Worm (Caenorhabditis elegans) whole organism, L3 larva: ENCODE results near the gene ppk-3.
A peak's percentile ranks its signal among the peaks of the same experiment; 100 is the strongest.

Experiments
- R02D3.7 ChIP-seq: fragments of 150-350 bp; optimal IDR thresholded peaks from 2 replicates; lab custom pipeline; 2014; ENCODE audit warnings: missing biosample characterization, missing genetic modification characterization
- ZK546.5 ChIP-seq: sonication (generic microtip); optimal IDR thresholded peaks from 2 replicates; lab custom pipeline; 2017; ENCODE audit warnings: missing biosample characterization, missing genetic modification characterization
- aly-2 ChIP-seq: fragments of 150-350 bp; optimal IDR thresholded peaks from 2 replicates; lab custom pipeline; 2014; ENCODE audit warnings: missing biosample characterization, missing genetic modification characterization
- ama-1 ChIP-seq: fragments of 150-350 bp; optimal IDR thresholded peaks from 2 replicates; lab custom pipeline; 2018
- ceh-16 ChIP-seq: sonication (generic microtip); optimal IDR thresholded peaks from 2 replicates; lab custom pipeline; 2017; ENCODE audit warnings: missing biosample characterization, missing genetic modification characterization
- ceh-28 ChIP-seq: fragments of 150-350 bp; optimal IDR thresholded peaks from 2 replicates; lab custom pipeline; 2014; ENCODE audit warnings: missing biosample characterization, missing genetic modification reagents, missing genetic modification characterization
- ceh-82 ChIP-seq: fragments of 150-350 bp; optimal IDR thresholded peaks from 2 replicates; lab custom pipeline; 2014; ENCODE audit warnings: missing biosample characterization, missing genetic modification characterization
- ceh-9 ChIP-seq: sonication (generic microtip); optimal IDR thresholded peaks from 2 replicates; lab custom pipeline; 2018; ENCODE audit warnings: missing biosample characterization, missing genetic modification characterization
- daf-12 ChIP-seq: fragments of 150-350 bp; optimal IDR thresholded peaks from 2 replicates; lab custom pipeline; 2014; ENCODE audit warnings: missing biosample characterization, missing genetic modification reagents, missing genetic modification characterization
- egl-27 ChIP-seq: sonication (generic microtip); optimal IDR thresholded peaks from 4 replicates; lab custom pipeline; 2017; ENCODE audit warnings: missing biosample characterization, missing genetic modification reagents, missing genetic modification characterization
- egl-5 ChIP-seq: fragments of 150-350 bp; optimal IDR thresholded peaks from 2 replicates; lab custom pipeline; 2017; ENCODE audit warnings: missing biosample characterization, missing genetic modification reagents, missing genetic modification characterization, inconsistent platforms
- elt-1 ChIP-seq: fragments of 150-350 bp; optimal IDR thresholded peaks from 2 replicates; lab custom pipeline; 2014; ENCODE audit warnings: missing biosample characterization, missing genetic modification characterization
- elt-2 ChIP-seq: sonication (generic microtip); optimal IDR thresholded peaks from 2 replicates; lab custom pipeline; 2016; ENCODE audit warnings: missing genetic modification reagents, mild to moderate bottlenecking, missing genetic modification characterization, missing compliant biosample characterization
- elt-3 ChIP-seq, 3 experiments: fragments of 150-350 bp in 1 of 3; sonication (generic microtip) in 2 of 3; optimal IDR thresholded peaks; 2 replicates in 2 of 3; 4 replicates in 1 of 3; lab custom pipeline; 2014 to 2017; ENCODE audit warnings: missing biosample characterization in 3 of 3, missing genetic modification characterization in 3 of 3
- eor-1 ChIP-seq, 2 experiments: fragments of 150-350 bp; optimal IDR thresholded peaks; 2 replicates each; lab custom pipeline; 2014 to 2018; ENCODE audit warnings: missing biosample characterization in 2 of 2, missing genetic modification characterization in 2 of 2
- fkh-10 ChIP-seq: sonication (generic microtip); optimal IDR thresholded peaks from 2 replicates; lab custom pipeline; 2017; ENCODE audit warnings: missing biosample characterization, missing genetic modification reagents, missing genetic modification characterization
- fkh-2 ChIP-seq: fragments of 150-350 bp; optimal IDR thresholded peaks from 2 replicates; lab custom pipeline; 2014; ENCODE audit warnings: missing biosample characterization, missing genetic modification reagents, missing genetic modification characterization
- fos-1 ChIP-seq: fragments of 150-350 bp; optimal IDR thresholded peaks from 2 replicates; lab custom pipeline; 2014; ENCODE audit warnings: missing biosample characterization, missing genetic modification characterization
- hmg-11 ChIP-seq: sonication (generic microtip); optimal IDR thresholded peaks from 2 replicates; lab custom pipeline; 2016; ENCODE audit warnings: missing genetic modification characterization, missing compliant biosample characterization
- jun-1 ChIP-seq: fragments of 150-350 bp; optimal IDR thresholded peaks from 2 replicates; lab custom pipeline; 2014; ENCODE audit warnings: missing biosample characterization, missing genetic modification reagents, missing genetic modification characterization
- lin-15B ChIP-seq: fragments of 150-350 bp; optimal IDR thresholded peaks from 2 replicates; lab custom pipeline; 2014; ENCODE audit warnings: missing biosample characterization, missing genetic modification characterization
- lin-39 ChIP-seq: fragments of 150-350 bp; optimal IDR thresholded peaks from 2 replicates; lab custom pipeline; 2018; ENCODE audit warnings: missing biosample characterization, missing genetic modification reagents, missing genetic modification characterization
- lsy-12 ChIP-seq: sonication (generic microtip); optimal IDR thresholded peaks from 2 replicates; lab custom pipeline; 2016; ENCODE audit warnings: mild to moderate bottlenecking, missing genetic modification characterization, missing compliant biosample characterization
- mdl-1 ChIP-seq: fragments of 150-350 bp; optimal IDR thresholded peaks from 2 replicates; lab custom pipeline; 2014; ENCODE audit warnings: missing biosample characterization, missing genetic modification characterization
- mml-1 ChIP-seq: fragments of 150-350 bp; sonication (generic microtip); optimal IDR thresholded peaks from 3 replicates; lab custom pipeline; 2014; ENCODE audit warnings: missing biosample characterization, missing genetic modification characterization
- nfya-1 ChIP-seq: sonication (generic microtip); optimal IDR thresholded peaks from 2 replicates; lab custom pipeline; 2017; ENCODE audit warnings: missing genetic modification characterization, mild to moderate bottlenecking, missing compliant biosample characterization, antibody characterized with exemption, moderate library complexity; ENCODE audit not compliant: insufficient read depth
- nhr-11 ChIP-seq: fragments of 150-350 bp; optimal IDR thresholded peaks from 2 replicates; lab custom pipeline; 2014; ENCODE audit warnings: missing biosample characterization, missing genetic modification characterization
- nhr-23 ChIP-seq: fragments of 150-350 bp; optimal IDR thresholded peaks from 2 replicates; lab custom pipeline; 2014; ENCODE audit warnings: missing biosample characterization, missing genetic modification reagents, missing genetic modification characterization
- nhr-25 ChIP-seq: sonication (generic microtip); optimal IDR thresholded peaks from 2 replicates; lab custom pipeline; 2017; ENCODE audit warnings: missing biosample characterization, missing genetic modification characterization
- nhr-43 ChIP-seq: sonication (generic microtip); optimal IDR thresholded peaks from 2 replicates; lab custom pipeline; 2016; ENCODE audit warnings: mild to moderate bottlenecking, missing genetic modification characterization, missing compliant biosample characterization; ENCODE audit not compliant: poor library complexity, severe bottlenecking
- nhr-76 ChIP-seq: fragments of 150-350 bp; sonication (generic microtip); optimal IDR thresholded peaks from 5 replicates; lab custom pipeline; 2014; ENCODE audit warnings: missing biosample characterization, missing genetic modification characterization
- nhr-77 ChIP-seq: fragments of 150-350 bp; optimal IDR thresholded peaks from 2 replicates; lab custom pipeline; 2014; ENCODE audit warnings: missing biosample characterization, missing genetic modification characterization
- pha-4 ChIP-seq: fragments of 150-350 bp; optimal IDR thresholded peaks from 2 replicates; lab custom pipeline; 2014; ENCODE audit warnings: missing biosample characterization, missing genetic modification reagents, missing genetic modification characterization
- pqm-1 ChIP-seq: fragments of 150-350 bp; optimal IDR thresholded peaks from 2 replicates; lab custom pipeline; 2017; ENCODE audit warnings: missing biosample characterization, missing genetic modification characterization, inconsistent platforms
- sea-2 ChIP-seq: fragments of 150-350 bp; sonication (generic microtip); optimal IDR thresholded peaks from 4 replicates; lab custom pipeline; 2014; ENCODE audit warnings: missing biosample characterization, missing genetic modification reagents, missing genetic modification characterization
- skn-1 ChIP-seq: fragments of 150-350 bp; optimal IDR thresholded peaks from 2 replicates; lab custom pipeline; 2014; ENCODE audit warnings: missing biosample characterization, missing genetic modification characterization
- snpc-4 ChIP-seq: fragments of 150-350 bp; optimal IDR thresholded peaks from 2 replicates; lab custom pipeline; 2014; ENCODE audit warnings: missing biosample characterization, missing genetic modification characterization
- tbx-2 ChIP-seq: sonication (generic microtip); optimal IDR thresholded peaks from 2 replicates; lab custom pipeline; 2016; ENCODE audit warnings: mild to moderate bottlenecking, missing genetic modification characterization, missing compliant biosample characterization
- unc-62 ChIP-seq: fragments of 150-350 bp; sonication (generic microtip); optimal IDR thresholded peaks from 4 replicates; lab custom pipeline; 2014; ENCODE audit warnings: missing biosample characterization, missing genetic modification reagents, missing genetic modification characterization
- zag-1 ChIP-seq: fragments of 150-350 bp; optimal IDR thresholded peaks from 2 replicates; lab custom pipeline; 2014; ENCODE audit warnings: missing biosample characterization, missing genetic modification characterization
- ztf-11 ChIP-seq: fragments of 150-350 bp; optimal IDR thresholded peaks from 2 replicates; lab custom pipeline; 2014; ENCODE audit warnings: missing biosample characterization, missing genetic modification characterization

ppk-3 gene

ce11 chrX:12975595-12976089 is at the start of gene ppk-3:
Gene ppk-3 (minus strand): TSS chrX:12975645.
- no peak for TF ChIP-seq nhr-76 (tag; lab: Kevin White, UChicago)
- peak; percentile 86 for TF ChIP-seq nhr-43 (tag; lab: Kevin White, UChicago)
- peak; percentile 94 for TF ChIP-seq nhr-25 (tag; lab: Kevin White, UChicago)
- peak; percentile 20 for TF ChIP-seq elt-2 (tag; lab: Kevin White, UChicago)
- peak; percentile 55 for TF ChIP-seq ceh-28 (tag; lab: Kevin White, UChicago)
- peak; percentile 61 for TF ChIP-seq jun-1 (tag; lab: Kevin White, UChicago)
- no peak for TF ChIP-seq sea-2 (GFP tag; lab: Kevin White, UChicago)
- TF ChIP-seq lsy-12 = peak; percentile 6
- TF ChIP-seq elt-3 (tag; optimal IDR thresholded peaks at IDR 0.05; lab: Kevin White, UChicago) = peak in 1 of 3 experiments; percentile 24
- TF ChIP-seq fkh-10 (GFP tag; lab: Kevin White, UChicago) = no peak
- no peak for TF ChIP-seq nfya-1 (tag; lab: Kevin White, UChicago)
- no peak for TF ChIP-seq skn-1
- TF ChIP-seq ceh-9 (tag; lab: Kevin White, UChicago) = no peak
- peak; percentile 96 for TF ChIP-seq nhr-23 (tag; lab: Kevin White, UChicago)
- TF ChIP-seq ztf-11 = no peak
- peak; percentile 68 for TF ChIP-seq lin-39 (tag; lab: Kevin White, UChicago)
- no peak for TF ChIP-seq egl-5 (tag; lab: Kevin White, UChicago)
- no peak for TF ChIP-seq zag-1 (tag; lab: Kevin White, UChicago)
- peak; percentile 87 for TF ChIP-seq pha-4
- TF ChIP-seq ceh-82 (tag; lab: Kevin White, UChicago) = peak; percentile 4
- no peak for TF ChIP-seq eor-1 (tag; optimal IDR thresholded peaks at IDR 0.05; lab: Kevin White, UChicago)
- no peak for TF ChIP-seq ama-1
- no peak for TF ChIP-seq aly-2 (tag; lab: Kevin White, UChicago)
- no peak for TF ChIP-seq mml-1 (tag; lab: Kevin White, UChicago)
- TF ChIP-seq egl-27 = no peak
- no peak for TF ChIP-seq unc-62 (GFP tag; lab: Kevin White, UChicago)
- peak; percentile 35 for TF ChIP-seq tbx-2 (tag; lab: Kevin White, UChicago)
- no peak for TF ChIP-seq fos-1 (tag; lab: Kevin White, UChicago)
- no peak for TF ChIP-seq daf-12 (tag; lab: Kevin White, UChicago)
- TF ChIP-seq R02D3.7 (tag; lab: Kevin White, UChicago) = peak; percentile 52
- no peak for TF ChIP-seq fkh-2 (tag; lab: Kevin White, UChicago)
- peak; percentile 70 for TF ChIP-seq hmg-11
- peak; percentile 81 for TF ChIP-seq lin-15B (tag; lab: Kevin White, UChicago)
- TF ChIP-seq nhr-11 (tag; lab: Kevin White, UChicago) = no peak
- peak; percentile 40 for TF ChIP-seq pqm-1
- no peak for TF ChIP-seq snpc-4 (tag; lab: Kevin White, UChicago)
- TF ChIP-seq ceh-16 = no peak
- TF ChIP-seq elt-1 (tag; lab: Kevin White, UChicago) = peak; percentile 61

- TF ChIP-seq egl-27 (no peak), ama-1 (no peak), sea-2 (GFP tag; lab: Kevin White, UChicago) (no peak), nhr-23 (tag; lab: Kevin White, UChicago) (no peak), jun-1 (tag; lab: Kevin White, UChicago) (no peak), mml-1 (tag; lab: Kevin White, UChicago) (no peak), ceh-16 (no peak), pha-4 (no peak)
Observed at ce11 chrX:13021446-13021845, 46.0 kb upstream of the ppk-3 start.

ce11 chrX:13016290-13016689 is 40.8 kb upstream of the ppk-3 start:
- TF ChIP-seq ZK546.5 (tag; lab: Kevin White, UChicago) = no peak
- peak; percentile 54 for TF ChIP-seq nhr-25 (tag; lab: Kevin White, UChicago)
- no peak for TF ChIP-seq lin-39 (tag; lab: Kevin White, UChicago)
- no peak for TF ChIP-seq sea-2 (GFP tag; lab: Kevin White, UChicago)
- no peak for TF ChIP-seq nhr-77
- TF ChIP-seq egl-5 (tag; lab: Kevin White, UChicago) = no peak
- no peak for TF ChIP-seq mdl-1 (tag; lab: Kevin White, UChicago)
- TF ChIP-seq skn-1 = no peak
